Worm (Caenorhabditis elegans) whole organism, L4 larva: ENCODE results near the gene clec-255.

Experiments used
- ceh-28 ChIP-seq: fragments of 150-350 bp; optimal IDR thresholded peaks from 2 replicates; lab custom pipeline; 2014; ENCODE audit warnings: missing biosample characterization, missing genetic modification reagents, missing genetic modification characterization
- daf-12 ChIP-seq: fragments of 150-350 bp; optimal IDR thresholded peaks from 2 replicates; lab custom pipeline; 2014; ENCODE audit warnings: missing biosample characterization, missing genetic modification reagents, missing genetic modification characterization
- egl-43 ChIP-seq: fragments of 200-800 bp; sonication (Bioruptor generic); IDR thresholded peaks from 2 replicates; pipeline ENCODE4 v1.3.6; 2022; ENCODE audit warnings: missing genetic modification reagents, missing genetic modification characterization, missing compliant biosample characterization
- fkh-10 ChIP-seq: fragments of 150-350 bp; optimal IDR thresholded peaks from 2 replicates; lab custom pipeline; 2014; ENCODE audit warnings: missing biosample characterization, missing genetic modification reagents, missing genetic modification characterization
- lim-7 ChIP-seq: fragments of 200-800 bp; sonication (Bioruptor generic); IDR thresholded peaks from 2 replicates; pipeline ENCODE4 v1.3.6; 2022; ENCODE audit warnings: missing genetic modification characterization, missing compliant biosample characterization
- lin-29 ChIP-seq: fragments of 200-800 bp; sonication (Bioruptor generic); IDR thresholded peaks from 2 replicates; pipeline ENCODE4 v1.3.6; 2022; ENCODE audit warnings: missing genetic modification reagents, missing genetic modification characterization, missing compliant biosample characterization
- mdt-29 ChIP-seq: fragments of 200-800 bp; sonication (Bioruptor generic); IDR thresholded peaks from 2 replicates; pipeline ENCODE4 v1.3.6; 2022; ENCODE audit warnings: missing genetic modification reagents, missing genetic modification characterization, missing compliant biosample characterization
- nhr-25 ChIP-seq: sonication (generic microtip); optimal IDR thresholded peaks from 2 replicates; lab custom pipeline; 2017; ENCODE audit warnings: missing genetic modification characterization, mild to moderate bottlenecking, missing compliant biosample characterization, antibody characterized with exemption, moderate library complexity, borderline replicate concordance; ENCODE audit not compliant: insufficient read depth
- nhr-28 ChIP-seq: fragments of 150-350 bp; optimal IDR thresholded peaks from 2 replicates; lab custom pipeline; 2014; ENCODE audit warnings: missing biosample characterization, missing genetic modification characterization
- rbr-2 ChIP-seq: sonication (generic microtip); optimal IDR thresholded peaks from 2 replicates; lab custom pipeline; 2016; ENCODE audit warnings: missing genotype, missing genetic modification characterization, missing compliant biosample characterization
- unc-62 ChIP-seq, 3 experiments: fragments of 150-350 bp in 1 of 3; sonication (generic microtip); optimal IDR thresholded peaks in 2 of 3; peaks in 1 of 3; 1 replicate in 1 of 3; 2 replicates in 2 of 3; lab custom pipeline; 2014 to 2017; ENCODE audit warnings: missing biosample characterization in 3 of 3, missing genetic modification characterization in 3 of 3, missing genetic modification reagents in 3 of 3, missing genotype in 1 of 3
- ztf-11 ChIP-seq: fragments of 150-350 bp; optimal IDR thresholded peaks from 2 replicates; lab custom pipeline; 2014; ENCODE audit warnings: missing biosample characterization, missing genetic modification characterization

DNA sequence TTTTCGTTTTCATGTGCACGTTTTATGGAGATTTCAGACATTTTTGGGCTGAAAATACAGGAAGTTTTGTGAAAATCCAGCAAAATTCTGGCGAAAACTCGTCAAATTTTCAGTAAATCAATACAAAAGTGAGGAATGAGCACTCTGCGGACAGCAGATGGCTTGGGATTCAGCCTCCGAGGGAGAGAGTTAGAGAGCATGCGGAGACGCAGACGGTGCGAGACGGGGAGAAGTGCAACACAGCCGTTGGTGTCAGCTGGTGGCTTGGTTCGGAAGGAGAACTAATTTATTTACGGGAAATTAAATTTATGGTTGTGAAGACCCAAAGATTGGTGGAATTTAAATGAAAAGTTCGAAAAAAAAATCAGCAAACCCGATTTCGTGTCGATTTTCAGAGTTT lies 38.1 kb upstream of the clec-255 start, which contains the start of gene C54E10.6:
- no peak for TF ChIP-seq mdt-29 (GFP tag; lab: Robert Waterston, UW)
- TF ChIP-seq daf-12: no peak
- TF ChIP-seq egl-43: no peak
- no peak for TF ChIP-seq ztf-11 (tag; lab: Kevin White, UChicago)
- no peak for TF ChIP-seq unc-62 (GFP tag; optimal IDR thresholded peaks at IDR 0.05 in 1 of 2; lab: Kevin White, UChicago)
- TF ChIP-seq unc-62 (tag; optimal IDR thresholded peaks at IDR 0.05; lab: Kevin White, UChicago): no peak
- no peak for TF ChIP-seq ceh-28
- TF ChIP-seq fkh-10 (GFP tag; lab: Kevin White, UChicago): no peak
- no peak for TF ChIP-seq rbr-2 (tag; lab: Kevin White, UChicago)
- TF ChIP-seq lim-7 (GFP tag; lab: Robert Waterston, UW): no peak
- TF ChIP-seq nhr-25: no peak
- TF ChIP-seq lin-29 (GFP tag; lab: Robert Waterston, UW): no peak
- no peak for TF ChIP-seq nhr-28 (tag; lab: Kevin White, UChicago)
